Worm (Caenorhabditis elegans) whole organism, young adult: Measurements from ENCODE around the gene usp-4.
A peak's percentile ranks its signal among the peaks of the same experiment; 100 is the strongest.

Experiments used
- B0336.3 ChIP-seq: fragments of 200-800 bp; sonication (Bioruptor generic); IDR thresholded peaks from 2 replicates; pipeline ENCODE4 v1.3.6; 2022; ENCODE audit warnings: missing genetic modification characterization, missing compliant biosample characterization
- C06A6.2 ChIP-seq: fragments of 200-800 bp; sonication (Bioruptor generic); conservative IDR thresholded peaks from 2 replicates; pipeline ENCODE4 v1.3.6; 2022; ENCODE audit warnings: missing genetic modification characterization, missing compliant biosample characterization
- F10E7.11 ChIP-seq: sonication (generic microtip); optimal IDR thresholded peaks from 2 replicates; lab custom pipeline; 2017; ENCODE audit warnings: mild to moderate bottlenecking, missing genetic modification characterization, moderate library complexity, missing compliant biosample characterization
- F49E8.2 ChIP-seq: sonication (generic microtip); optimal IDR thresholded peaks from 3 replicates; lab custom pipeline; 2017; ENCODE audit warnings: missing genetic modification characterization, mild to moderate bottlenecking, missing compliant biosample characterization, antibody characterized with exemption, moderate library complexity; ENCODE audit not compliant: insufficient read depth
- F52B5.7 ChIP-seq: sonication (generic microtip); optimal IDR thresholded peaks from 2 replicates; lab custom pipeline; 2016; ENCODE audit warnings: mild to moderate bottlenecking, missing genetic modification characterization, missing compliant biosample characterization
- F57C9.4 ChIP-seq: sonication (generic microtip); optimal IDR thresholded peaks from 2 replicates; lab custom pipeline; 2017; ENCODE audit warnings: mild to moderate bottlenecking, missing genetic modification characterization, missing compliant biosample characterization
- T07F8.4 ChIP-seq: sonication (generic microtip); optimal IDR thresholded peaks from 2 replicates; lab custom pipeline; 2016; ENCODE audit warnings: mild to moderate bottlenecking, missing genetic modification characterization, moderate library complexity, missing compliant biosample characterization
- T26A5.8 ChIP-seq: sonication (generic microtip); optimal IDR thresholded peaks from 2 replicates; lab custom pipeline; 2016; ENCODE audit warnings: missing genetic modification characterization, missing compliant biosample characterization
- Y53G8AR.9 ChIP-seq: fragments of 200-800 bp; sonication (Bioruptor generic); conservative IDR thresholded peaks from 2 replicates; pipeline ENCODE4 v1.3.6; 2022; ENCODE audit warnings: missing genetic modification reagents, missing genetic modification characterization, missing compliant biosample characterization
- Y67H2A.10 ChIP-seq: fragments of 200-800 bp; sonication (Bioruptor generic); conservative IDR thresholded peaks from 2 replicates; pipeline ENCODE4 v1.3.6; 2022; ENCODE audit warnings: missing genetic modification reagents, missing genetic modification characterization, missing compliant biosample characterization
- Y79H2A.3 ChIP-seq: fragments of 200-800 bp; sonication (Bioruptor generic); conservative IDR thresholded peaks from 2 replicates; pipeline ENCODE4 v1.3.6; 2022; ENCODE audit warnings: missing genetic modification reagents, missing genetic modification characterization, missing compliant biosample characterization
- ZK185.1 ChIP-seq: sonication (generic microtip); optimal IDR thresholded peaks from 2 replicates; lab custom pipeline; 2016; ENCODE audit warnings: mild to moderate bottlenecking, missing genetic modification characterization, missing compliant biosample characterization; ENCODE audit not compliant: poor library complexity, severe bottlenecking
- attf-5 ChIP-seq: fragments of 200-800 bp; sonication (Bioruptor generic); optimal IDR thresholded peaks from 2 replicates; lab custom pipeline; 2018; ENCODE audit warnings: mild to moderate bottlenecking, missing genetic modification characterization, missing compliant biosample characterization
- ceh-40 ChIP-seq: fragments of 200-800 bp; sonication (Bioruptor generic); IDR thresholded peaks from 2 replicates; pipeline ENCODE4 v1.3.6; 2022; ENCODE audit warnings: missing genetic modification characterization, missing compliant biosample characterization
- ceh-58 ChIP-seq: fragments of 200-800 bp; sonication (Bioruptor generic); IDR thresholded peaks from 2 replicates; pipeline ENCODE4 v1.3.6; 2022; ENCODE audit warnings: missing genetic modification characterization, missing compliant biosample characterization
- die-1 ChIP-seq: sonication (generic microtip); optimal IDR thresholded peaks from 2 replicates; lab custom pipeline; 2016; ENCODE audit warnings: missing genotype, mild to moderate bottlenecking, missing genetic modification characterization, missing compliant biosample characterization
- dox-1 ChIP-seq: fragments of 200-800 bp; sonication (Bioruptor generic); IDR thresholded peaks from 2 replicates; pipeline ENCODE4 v1.3.6; 2022; ENCODE audit warnings: missing genetic modification reagents, missing genetic modification characterization, missing compliant biosample characterization
- dpl-1 ChIP-seq: fragments of 150-350 bp; optimal IDR thresholded peaks from 2 replicates; lab custom pipeline; 2014; ENCODE audit warnings: missing biosample characterization, missing genetic modification reagents, missing genetic modification characterization
- efl-1 ChIP-seq: fragments of 150-350 bp; optimal IDR thresholded peaks from 2 replicates; lab custom pipeline; 2014; ENCODE audit warnings: missing biosample characterization, missing genetic modification reagents, missing genetic modification characterization
- ekl-4 ChIP-seq: fragments of 200-800 bp; sonication (Bioruptor generic); IDR thresholded peaks from 2 replicates; pipeline ENCODE4 v1.3.6; 2022; ENCODE audit warnings: missing genetic modification reagents, missing genetic modification characterization, missing compliant biosample characterization
- fkh-3 ChIP-seq: sonication (generic microtip); optimal IDR thresholded peaks from 2 replicates; lab custom pipeline; 2016; ENCODE audit warnings: mild to moderate bottlenecking, missing genetic modification characterization, missing compliant biosample characterization
- him-1 ChIP-seq: sonication (generic microtip); optimal IDR thresholded peaks from 2 replicates; lab custom pipeline; 2016; ENCODE audit warnings: missing genotype, missing genetic modification reagents, missing genetic modification characterization, missing compliant biosample characterization
- hlh-12 ChIP-seq: sonication (generic microtip); optimal IDR thresholded peaks from 2 replicates; lab custom pipeline; 2016; ENCODE audit warnings: missing genetic modification characterization, missing compliant biosample characterization
- hmg-1.2 ChIP-seq: fragments of 200-800 bp; sonication (Bioruptor generic); IDR thresholded peaks from 2 replicates; pipeline ENCODE4 v1.3.6; 2022; ENCODE audit warnings: missing genetic modification reagents, missing genetic modification characterization, missing compliant biosample characterization
- let-526 ChIP-seq: fragments of 200-800 bp; sonication (Bioruptor generic); IDR thresholded peaks from 2 replicates; pipeline ENCODE4 v1.3.6; 2022; ENCODE audit warnings: missing genetic modification reagents, missing genetic modification characterization, missing compliant biosample characterization
- madf-3 ChIP-seq: fragments of 200-800 bp; sonication (Bioruptor generic); IDR thresholded peaks from 2 replicates; pipeline ENCODE4 v1.3.6; 2022; ENCODE audit warnings: missing genetic modification reagents, missing genetic modification characterization, missing compliant biosample characterization
- madf-6 ChIP-seq: fragments of 200-800 bp; sonication (Bioruptor generic); IDR thresholded peaks from 2 replicates; pipeline ENCODE4 v1.3.6; 2022; ENCODE audit warnings: missing genetic modification reagents, missing genetic modification characterization, missing compliant biosample characterization
- madf-8 ChIP-seq: fragments of 200-800 bp; sonication (Bioruptor generic); conservative IDR thresholded peaks from 2 replicates; pipeline ENCODE4 v1.3.6; 2022; ENCODE audit warnings: missing genetic modification reagents, missing genetic modification characterization, missing compliant biosample characterization
- nfyb-1 ChIP-seq: fragments of 200-800 bp; sonication (Bioruptor generic); IDR thresholded peaks from 2 replicates; pipeline ENCODE4 v1.3.6; 2022; ENCODE audit warnings: missing genetic modification reagents, missing genetic modification characterization, missing compliant biosample characterization
- nhr-27 ChIP-seq: fragments of 200-800 bp; sonication (Bioruptor generic); optimal IDR thresholded peaks from 2 replicates; lab custom pipeline; 2018; ENCODE audit warnings: mild to moderate bottlenecking, missing genetic modification characterization, moderate library complexity, missing compliant biosample characterization
- nhr-80 ChIP-seq: sonication (generic microtip); optimal IDR thresholded peaks from 2 replicates; lab custom pipeline; 2016; ENCODE audit warnings: missing genetic modification characterization, missing compliant biosample characterization
- pbrm-1 ChIP-seq: fragments of 200-800 bp; sonication (Bioruptor generic); IDR thresholded peaks from 2 replicates; pipeline ENCODE4 v1.3.6; 2022; ENCODE audit warnings: missing genetic modification reagents, missing genetic modification characterization, missing compliant biosample characterization
- pha-4 ChIP-seq: fragments of 150-350 bp; sonication (generic microtip); optimal IDR thresholded peaks from 2 replicates; lab custom pipeline; 2014; ENCODE audit warnings: missing biosample characterization, missing genetic modification reagents, missing genetic modification characterization
- snpc-1.1 ChIP-seq: sonication (generic microtip); optimal IDR thresholded peaks from 2 replicates; lab custom pipeline; 2017; ENCODE audit warnings: missing genetic modification characterization, mild to moderate bottlenecking, missing compliant biosample characterization, antibody characterized with exemption, moderate library complexity, missing genotype, missing genetic modification reagents; ENCODE audit not compliant: insufficient read depth
- snpc-1.3 ChIP-seq: sonication (generic microtip); optimal IDR thresholded peaks from 2 replicates; lab custom pipeline; 2017; ENCODE audit warnings: missing genetic modification characterization, mild to moderate bottlenecking, missing compliant biosample characterization, antibody characterized with exemption, moderate library complexity, missing genotype, missing genetic modification reagents; ENCODE audit not compliant: insufficient read depth
- snpc-3.4 ChIP-seq: sonication (generic microtip); optimal IDR thresholded peaks from 2 replicates; lab custom pipeline; 2017; ENCODE audit warnings: missing genetic modification characterization, mild to moderate bottlenecking, missing compliant biosample characterization, antibody characterized with exemption, moderate library complexity, missing genotype, missing genetic modification reagents
- snpc-4 ChIP-seq, 5 experiments: fragments of 150-350 bp in 1 of 5; sonication (generic microtip) in 4 of 5; optimal IDR thresholded peaks; 2 replicates each; lab custom pipeline; 2014 to 2018; ENCODE audit warnings: missing genetic modification characterization in 5 of 5, missing biosample characterization in 3 of 5, antibody characterized with exemption in 2 of 5, mild to moderate bottlenecking in 2 of 5, missing compliant biosample characterization in 2 of 5, missing genotype in 2 of 5, moderate library complexity in 2 of 5, missing genetic modification reagents in 1 of 5
- sptf-2 ChIP-seq: fragments of 200-800 bp; sonication (Bioruptor generic); optimal IDR thresholded peaks from 2 replicates; lab custom pipeline; 2018; ENCODE audit warnings: mild to moderate bottlenecking, missing genetic modification characterization, missing compliant biosample characterization
- tlf-1 ChIP-seq: fragments of 200-800 bp; sonication (Bioruptor generic); optimal IDR thresholded peaks from 2 replicates; lab custom pipeline; 2018; ENCODE audit warnings: mild to moderate bottlenecking, missing genetic modification characterization, missing compliant biosample characterization
- unc-130 ChIP-seq: sonication (generic microtip); optimal IDR thresholded peaks from 2 replicates; lab custom pipeline; 2016; ENCODE audit warnings: missing genetic modification reagents, missing genetic modification characterization, missing compliant biosample characterization
- xnd-1 ChIP-seq: sonication (generic microtip); optimal IDR thresholded peaks from 2 replicates; lab custom pipeline; 2016; ENCODE audit warnings: missing genotype, missing genetic modification reagents, missing genetic modification characterization, missing compliant biosample characterization
- zim-3 ChIP-seq: sonication (generic microtip); optimal IDR thresholded peaks from 2 replicates; lab custom pipeline; 2017; ENCODE audit warnings: mild to moderate bottlenecking, missing genetic modification characterization, moderate library complexity, missing compliant biosample characterization
- ztf-22 ChIP-seq: fragments of 200-800 bp; sonication (Bioruptor generic); optimal IDR thresholded peaks from 2 replicates; lab custom pipeline; 2018; ENCODE audit warnings: mild to moderate bottlenecking, missing genetic modification characterization, moderate library complexity, missing compliant biosample characterization
- ztf-25 ChIP-seq: fragments of 200-800 bp; sonication (Bioruptor generic); IDR thresholded peaks from 2 replicates; pipeline ENCODE4 v1.3.6; 2022; ENCODE audit warnings: missing genetic modification reagents, missing genetic modification characterization, missing compliant biosample characterization
- ztf-28 ChIP-seq: fragments of 200-800 bp; sonication (Bioruptor generic); IDR thresholded peaks from 2 replicates; pipeline ENCODE4 v1.3.6; 2022; ENCODE audit warnings: missing genetic modification reagents, missing genetic modification characterization, missing compliant biosample characterization
- ztf-3 ChIP-seq: fragments of 200-800 bp; sonication (Bioruptor generic); optimal IDR thresholded peaks from 2 replicates; lab custom pipeline; 2018; ENCODE audit warnings: mild to moderate bottlenecking, missing genetic modification characterization, missing compliant biosample characterization
- ztf-6 ChIP-seq: fragments of 200-800 bp; sonication (Bioruptor generic); IDR thresholded peaks from 2 replicates; pipeline ENCODE4 v1.3.6; 2022; ENCODE audit warnings: missing genetic modification reagents, missing genetic modification characterization, missing compliant biosample characterization

Gene usp-4

ce11 chrIV:6785151-6785550 is 28.0 kb downstream of the usp-4 start, which contains the start of gene dyci-1 (continued):
- peak; percentile 7 for TF ChIP-seq attf-5 (GFP tag; lab: Kevin White, UChicago)
- no peak for TF ChIP-seq F52B5.7
- no peak for TF ChIP-seq F10E7.11 (tag; lab: Kevin White, UChicago)
- no peak for TF ChIP-seq T07F8.4 (tag; lab: Kevin White, UChicago)
- no peak for TF ChIP-seq dox-1 (GFP tag; lab: Robert Waterston, UW)
- no peak for TF ChIP-seq nhr-27
- TF ChIP-seq fkh-3 (tag; lab: Kevin White, UChicago), result no peak
- no peak for TF ChIP-seq ceh-40 (GFP tag; lab: Robert Waterston, UW)
- no peak for TF ChIP-seq pha-4 (tag; lab: Kevin White, UChicago)
- no peak for TF ChIP-seq Y79H2A.3 (GFP tag; lab: Robert Waterston, UW)
- TF ChIP-seq hlh-12 (tag; lab: Kevin White, UChicago), result no peak
- TF ChIP-seq snpc-3.4 (tag; lab: Kevin White, UChicago), result no peak
- no peak for TF ChIP-seq Y53G8AR.9 (GFP tag; lab: Robert Waterston, UW)
- TF ChIP-seq C06A6.2 (GFP tag; lab: Robert Waterston, UW), result no peak
- TF ChIP-seq madf-6 (GFP tag; lab: Robert Waterston, UW), result 0 out of 2 replicates have a peak, but pooled peaks have one; percentile 18
- no peak for TF ChIP-seq snpc-1.1
- TF ChIP-seq die-1 (tag; lab: Kevin White, UChicago), result no peak
- TF ChIP-seq unc-130 (GFP tag; lab: Kevin White, UChicago), result no peak
- TF ChIP-seq snpc-1.3 (tag; lab: Kevin White, UChicago), result no peak
- TF ChIP-seq ztf-6, result no peak
- 0 out of 2 replicates have a peak, but pooled peaks have one; percentile 11 for TF ChIP-seq pbrm-1 (GFP tag; lab: Robert Waterston, UW)
- peak; percentile 27 for TF ChIP-seq nhr-80 (tag; lab: Kevin White, UChicago)
- TF ChIP-seq madf-3, result no peak
- no peak for TF ChIP-seq ztf-28 (GFP tag; lab: Robert Waterston, UW)
- TF ChIP-seq efl-1 (GFP tag; lab: Kevin White, UChicago), result no peak
- no peak for TF ChIP-seq tlf-1 (GFP tag; lab: Kevin White, UChicago)
- TF ChIP-seq ZK185.1 (tag; lab: Kevin White, UChicago), result peak; percentile 3
- peak; percentile 36; the same call in 1 of the 2 replicates for TF ChIP-seq nfyb-1 (GFP tag; lab: Robert Waterston, UW)
- TF ChIP-seq dpl-1 (GFP tag; lab: Kevin White, UChicago), result no peak
- no peak for TF ChIP-seq F49E8.2
- TF ChIP-seq hmg-1.2 (GFP tag; lab: Robert Waterston, UW), result peak; percentile 62; the same call in 1 of the 2 replicates
- no peak for TF ChIP-seq ztf-25 (GFP tag; lab: Robert Waterston, UW)
- no peak for TF ChIP-seq F57C9.4 (tag; lab: Kevin White, UChicago)
- no peak for TF ChIP-seq ztf-3
- TF ChIP-seq sptf-2 (GFP tag; lab: Kevin White, UChicago), result no peak

DNA sequence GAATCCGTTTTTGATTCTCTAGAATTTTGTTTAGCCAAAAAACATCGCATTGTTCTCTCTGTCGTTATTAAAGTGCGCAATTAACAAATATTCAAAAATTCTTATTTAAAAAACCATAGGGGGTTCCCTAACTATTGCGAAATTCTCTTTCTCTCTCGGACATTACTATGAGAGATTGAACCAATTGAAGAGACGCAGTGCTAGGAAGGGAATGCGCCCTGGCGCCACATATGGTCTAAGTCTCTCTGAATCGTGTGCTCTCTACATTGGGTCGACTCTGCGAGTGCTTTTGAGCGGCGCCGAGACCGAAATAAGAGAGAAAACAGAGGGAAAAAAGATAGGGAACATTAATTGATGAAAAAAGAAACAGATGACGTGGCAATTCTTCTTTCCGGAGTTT is 28.8 kb downstream of the usp-4 start:
- no peak for TF ChIP-seq madf-8
- TF ChIP-seq hlh-12 (tag; lab: Kevin White, UChicago), result no peak
- no peak for TF ChIP-seq efl-1 (GFP tag; lab: Kevin White, UChicago)
- TF ChIP-seq ekl-4 (GFP tag; lab: Robert Waterston, UW), result no peak
- TF ChIP-seq pbrm-1 (GFP tag; lab: Robert Waterston, UW), result peak; percentile 65
- TF ChIP-seq Y67H2A.10, result no peak
- TF ChIP-seq him-1 (tag; lab: Kevin White, UChicago), result no peak
- TF ChIP-seq pha-4 (tag; lab: Kevin White, UChicago), result peak; percentile 38
- TF ChIP-seq zim-3 (tag; lab: Kevin White, UChicago), result no peak
- TF ChIP-seq let-526 (GFP tag; lab: Robert Waterston, UW), result no peak
- TF ChIP-seq T26A5.8 (tag; lab: Kevin White, UChicago), result no peak
- TF ChIP-seq ceh-58, result no peak
- no peak for TF ChIP-seq ztf-3
- peak; percentile 46 for TF ChIP-seq nhr-80 (tag; lab: Kevin White, UChicago)
- peak; percentile 17; the same call in 1 of the 2 replicates for TF ChIP-seq B0336.3
- no peak for TF ChIP-seq ztf-6
- TF ChIP-seq ztf-22 (GFP tag; lab: Kevin White, UChicago), result no peak
- TF ChIP-seq snpc-4 (GFP tag; optimal IDR thresholded peaks at IDR 0.05; lab: Kevin White, UChicago), result no peak
- peak in 3 of 4 experiments; percentile 27 to 35 (median 30) for TF ChIP-seq snpc-4 (tag; optimal IDR thresholded peaks at IDR 0.05; lab: Kevin White, UChicago)
- no peak for TF ChIP-seq xnd-1 (tag; lab: Kevin White, UChicago)
